Worm (Caenorhabditis elegans) whole organism, L2 larva: ENCODE measurements around the gene H03E18.2.

ENCODE experiments used
- lin-13 ChIP-seq: fragments of 150-350 bp; optimal IDR thresholded peaks from 2 replicates; lab custom pipeline; 2014; ENCODE audit warnings: missing biosample characterization, missing genetic modification reagents, missing genetic modification characterization
- nhr-23 ChIP-seq: fragments of 150-350 bp; optimal IDR thresholded peaks from 2 replicates; lab custom pipeline; 2014; ENCODE audit warnings: missing biosample characterization, missing genetic modification reagents, missing genetic modification characterization
- nhr-25 ChIP-seq: fragments of 150-350 bp; sonication (generic microtip); optimal IDR thresholded peaks from 3 replicates; lab custom pipeline; 2014; ENCODE audit warnings: missing biosample characterization, missing genetic modification characterization
- unc-62 ChIP-seq: fragments of 150-350 bp; optimal IDR thresholded peaks from 2 replicates; lab custom pipeline; 2014; ENCODE audit warnings: missing biosample characterization, missing genetic modification reagents, missing genetic modification characterization
- zag-1 ChIP-seq: fragments of 150-350 bp; optimal IDR thresholded peaks from 2 replicates; lab custom pipeline; 2014; ENCODE audit warnings: missing biosample characterization, missing genetic modification characterization

- TF ChIP-seq nhr-23 (tag; lab: Kevin White, UChicago) (no peak), zag-1 (tag; lab: Kevin White, UChicago) (no peak), nhr-25 (tag; lab: Kevin White, UChicago) (no peak), lin-13 (GFP tag; lab: Kevin White, UChicago) (no peak), unc-62 (GFP tag; lab: Kevin White, UChicago) (no peak)
Measured at ce11 chrX:8527950-8528349, 7.6 kb upstream of the H03E18.2 start, which contains the start of gene flp-5.
